Fruit fly (Drosophila melanogaster): ENCODE data around the gene CG43232.
A peak's percentile ranks its signal among the peaks of the same experiment; 100 is the strongest.

CG43232 gene

dm6 chr2L:6971597-6972036 is 39.7 kb downstream of the CG43232 start, which contains the start of gene snRNP-U1-70K (continued):
- TF ChIP-seq CG6765 (GFP tag; optimal IDR thresholded peaks at IDR 0.05) = no peak
- no peak for TF ChIP-seq Kr (GFP tag; optimal IDR thresholded peaks at IDR 0.05)
- TF ChIP-seq Xrp1 (GFP tag; IDR thresholded peaks at IDR 0.05) = no peak
- no peak for TF ChIP-seq CG10274 (GFP tag; optimal IDR thresholded peaks at IDR 0.05)
- TF ChIP-seq ase (GFP tag; IDR thresholded peaks at IDR 0.05) = no peak
- no peak for TF ChIP-seq ERR (GFP tag; optimal IDR thresholded peaks at IDR 0.05)
- TF ChIP-seq Six4 (GFP tag; optimal IDR thresholded peaks at IDR 0.05) = no peak
- TF ChIP-seq CG17361 (GFP tag; IDR thresholded peaks at IDR 0.05) = no peak
- no peak for TF ChIP-seq CG12236 (GFP tag; optimal IDR thresholded peaks at IDR 0.05)
- TF ChIP-seq cato (GFP tag; optimal IDR thresholded peaks at IDR 0.05; ENCODE audit: borderline replicate concordance) = no peak
- TF ChIP-seq HLH3B (GFP tag; IDR thresholded peaks at IDR 0.05) = no peak
- TF ChIP-seq CG10321 (GFP tag; IDR thresholded peaks at IDR 0.05) = peak; percentile 93
- TF ChIP-seq klu (GFP tag; IDR thresholded peaks at IDR 0.05) = no peak
- no peak for TF ChIP-seq crp (GFP tag; optimal IDR thresholded peaks at IDR 0.05)
- TF ChIP-seq gem (tag; optimal IDR thresholded peaks at IDR 0.05) = no peak
- peak; percentile 53; the same call in 1 of the 2 replicates for TF ChIP-seq CG13287 (GFP tag; IDR thresholded peaks at IDR 0.05; ENCODE audit: partially characterized antibody)
- TF ChIP-seq CG18011 (GFP tag; optimal IDR thresholded peaks at IDR 0.05) = peak; percentile 98
- TF ChIP-seq zen2 (GFP tag; IDR thresholded peaks at IDR 0.05; ENCODE audit: partially characterized antibody) = no peak
- no peak for TF ChIP-seq Sox102F (GFP tag; optimal IDR thresholded peaks at IDR 0.05)
- TF ChIP-seq Dbx (GFP tag; IDR thresholded peaks at IDR 0.05) = no peak; the same call in 2 of the 3 replicates
- TF ChIP-seq Oaz (GFP tag; IDR thresholded peaks at IDR 0.05) = no peak
- TF ChIP-seq CG14014 (GFP tag; IDR thresholded peaks at IDR 0.05) = no peak
- TF ChIP-seq sens (GFP tag) = peak; percentile 77
- no peak for TF ChIP-seq Dfd (GFP tag; optimal IDR thresholded peaks at IDR 0.05)
- TF ChIP-seq mld (GFP tag; IDR thresholded peaks at IDR 0.05; ENCODE audit: partially characterized antibody) = no peak
- 0 out of 2 replicates have a peak, but pooled peaks have one; percentile 5 for TF ChIP-seq ssp (GFP tag; IDR thresholded peaks at IDR 0.05)
- TF ChIP-seq ara (GFP tag; IDR thresholded peaks at IDR 0.05) = no peak
- no peak for TF ChIP-seq Chrac-16 (GFP tag; optimal IDR thresholded peaks at IDR 0.05)
- TF ChIP-seq Camta (GFP tag; optimal IDR thresholded peaks at IDR 0.05) = no peak
- no peak for TF ChIP-seq Hmx (GFP tag; optimal IDR thresholded peaks at IDR 0.05)
- no peak for TF ChIP-seq tll (GFP tag; optimal IDR thresholded peaks at IDR 0.05)
- no peak for TF ChIP-seq Optix (GFP tag; IDR thresholded peaks at IDR 0.05)
- no peak for TF ChIP-seq CG6854 (GFP tag; optimal IDR thresholded peaks at IDR 0.05)
- TF ChIP-seq seq (GFP tag; IDR thresholded peaks at IDR 0.05) = no peak
- TF ChIP-seq CG43689 (GFP tag; IDR thresholded peaks at IDR 0.05) = no peak
- no peak for TF ChIP-seq CG12299 (tag; optimal IDR thresholded peaks at IDR 0.05)
- no peak for TF ChIP-seq Jarid2 (GFP tag; optimal IDR thresholded peaks at IDR 0.05)
- TF ChIP-seq CG15073 (GFP tag; optimal IDR thresholded peaks at IDR 0.05) = no peak
- no peak for TF ChIP-seq hb (GFP tag; IDR thresholded peaks at IDR 0.05; ENCODE audit: partially characterized antibody)
- no peak for TF ChIP-seq bab2 (GFP tag; optimal IDR thresholded peaks at IDR 0.05)
- TF ChIP-seq CG6272 (GFP tag; IDR thresholded peaks at IDR 0.05) = no peak
- TF ChIP-seq trem (tag; optimal IDR thresholded peaks at IDR 0.05) = peak; percentile 81
- TF ChIP-seq Doc3 (GFP tag; IDR thresholded peaks at IDR 0.05; ENCODE audit: partially characterized antibody) = no peak
- TF ChIP-seq maf-S (GFP tag; optimal IDR thresholded peaks at IDR 0.05) = no peak
- TF ChIP-seq CG15011 (GFP tag; optimal IDR thresholded peaks at IDR 0.05) = no peak
- TF ChIP-seq sisA (GFP tag; IDR thresholded peaks at IDR 0.05) = no peak
- no peak for TF ChIP-seq dm (GFP tag; optimal IDR thresholded peaks at IDR 0.05)
- no peak for TF ChIP-seq Rx (GFP tag; IDR thresholded peaks at IDR 0.05)
- no peak for TF ChIP-seq shn (GFP tag; optimal IDR thresholded peaks at IDR 0.05)
- TF ChIP-seq kah (GFP tag; optimal IDR thresholded peaks at IDR 0.05) = no peak
- TF ChIP-seq kni (GFP tag; optimal IDR thresholded peaks at IDR 0.05) = peak; percentile 4
- TF ChIP-seq caup (GFP tag; optimal IDR thresholded peaks at IDR 0.05; ENCODE audit: severe bottlenecking) = no peak
